Fruit fly (Drosophila melanogaster): ENCODE results near the gene CG9519.

CG9519 gene

dm6 chrX:14885554-14885953 lies 29.4 kb upstream of the CG9519 start:
- TF ChIP-seq EcR (GFP tag; optimal IDR thresholded peaks at IDR 0.05) (no peak), CG34367 (tag; optimal IDR thresholded peaks at IDR 0.05) (no peak), CG8159 (tag; optimal IDR thresholded peaks at IDR 0.05) (no peak), D1 (tag; optimal IDR thresholded peaks at IDR 0.05) (no peak), CG4496 (GFP tag; IDR thresholded peaks at IDR 0.05) (no peak), CG10348 (GFP tag; IDR thresholded peaks at IDR 0.05) (no peak), CG12605 (GFP tag; IDR thresholded peaks at IDR 0.05) (no peak), CG14655 (GFP tag; optimal IDR thresholded peaks at IDR 0.05) (no peak), CG17806 (tag; optimal IDR thresholded peaks at IDR 0.05) (no peak), fd96Ca (GFP tag; IDR thresholded peaks at IDR 0.05) (no peak), CG8301 (tag; optimal IDR thresholded peaks at IDR 0.05) (no peak), gl (tag; optimal IDR thresholded peaks at IDR 0.05) (no peak), CG32121 (GFP tag; IDR thresholded peaks at IDR 0.05) (no peak), rn (GFP tag; IDR thresholded peaks at IDR 0.05) (no peak), Ets98B (GFP tag; IDR thresholded peaks at IDR 0.05) (no peak), Pif1A (GFP tag; optimal IDR thresholded peaks at IDR 0.05) (no peak), CG9948 (tag; optimal IDR thresholded peaks at IDR 0.05) (no peak), CG15710 (tag; optimal IDR thresholded peaks at IDR 0.05) (no peak), Pif1B (GFP tag; optimal IDR thresholded peaks at IDR 0.05) (no peak)

dm6 chrX:14883993-14884392 lies 27.8 kb upstream of the CG9519 start:
- TF ChIP-seq Ets98B (GFP tag; IDR thresholded peaks at IDR 0.05) = no peak
- no peak for TF ChIP-seq fd96Ca (GFP tag; IDR thresholded peaks at IDR 0.05)

dm6 chrX:14882536-14883118 lies 26.5 kb upstream of the CG9519 start, which contains the start of the genes CG45064 and CG45065:
Gene CG45064 (minus strand): TSS chrX:14882586.
Gene CG45065 (minus strand): TSS chrX:14882586.
- TF ChIP-seq Pif1A (GFP tag; optimal IDR thresholded peaks at IDR 0.05) (peak; percentile 89), CG8301 (tag; optimal IDR thresholded peaks at IDR 0.05) (peak; percentile 73), rn (GFP tag; IDR thresholded peaks at IDR 0.05) (peak; percentile 71), CG14655 (GFP tag; optimal IDR thresholded peaks at IDR 0.05) (peak; percentile 56), CG9948 (tag; optimal IDR thresholded peaks at IDR 0.05) (peak; percentile 68), EcR (GFP tag; optimal IDR thresholded peaks at IDR 0.05) (no peak), CG8159 (tag; optimal IDR thresholded peaks at IDR 0.05) (peak; percentile 67), CG10348 (GFP tag; IDR thresholded peaks at IDR 0.05) (0 out of 2 replicates have a peak, but pooled peaks have one; percentile 38), Snoo (tag; optimal IDR thresholded peaks at IDR 0.05) (peak; percentile 54), CG15710 (tag; optimal IDR thresholded peaks at IDR 0.05) (peak; percentile 61), Ets98B (GFP tag; IDR thresholded peaks at IDR 0.05) (peak; percentile 93), CG4496 (GFP tag; IDR thresholded peaks at IDR 0.05) (peak; percentile 92), gl (tag; optimal IDR thresholded peaks at IDR 0.05) (no peak), fd96Ca (GFP tag; IDR thresholded peaks at IDR 0.05) (peak; percentile 87), CG12605 (GFP tag; IDR thresholded peaks at IDR 0.05) (peak; percentile 82), CG34367 (tag; optimal IDR thresholded peaks at IDR 0.05) (peak; percentile 37), CG32121 (GFP tag; IDR thresholded peaks at IDR 0.05) (peak; percentile 91), D1 (tag; optimal IDR thresholded peaks at IDR 0.05) (no peak), CG17806 (tag; optimal IDR thresholded peaks at IDR 0.05) (peak; percentile 70), CG13204 (GFP tag; optimal IDR thresholded peaks at IDR 0.05) (no peak), Pif1B (GFP tag; optimal IDR thresholded peaks at IDR 0.05) (peak; percentile 85)

dm6 chrX:14878917-14879316 lies 22.8 kb upstream of the CG9519 start:
- TF ChIP-seq gl (tag; optimal IDR thresholded peaks at IDR 0.05) (no peak), CG8301 (tag; optimal IDR thresholded peaks at IDR 0.05) (no peak), CG32121 (GFP tag; IDR thresholded peaks at IDR 0.05) (no peak), CG9948 (tag; optimal IDR thresholded peaks at IDR 0.05) (no peak), Pif1A (GFP tag; optimal IDR thresholded peaks at IDR 0.05) (no peak), EcR (GFP tag; optimal IDR thresholded peaks at IDR 0.05) (no peak), CG15710 (tag; optimal IDR thresholded peaks at IDR 0.05) (no peak), Ets98B (GFP tag; IDR thresholded peaks at IDR 0.05) (no peak), CG10348 (GFP tag; IDR thresholded peaks at IDR 0.05) (no peak), CG8159 (tag; optimal IDR thresholded peaks at IDR 0.05) (no peak), Pif1B (GFP tag; optimal IDR thresholded peaks at IDR 0.05) (no peak), Snoo (tag; optimal IDR thresholded peaks at IDR 0.05) (no peak), CG12605 (GFP tag; IDR thresholded peaks at IDR 0.05) (no peak), CG4496 (GFP tag; IDR thresholded peaks at IDR 0.05) (no peak), D1 (tag; optimal IDR thresholded peaks at IDR 0.05) (no peak), fd96Ca (GFP tag; IDR thresholded peaks at IDR 0.05) (no peak), CG14655 (GFP tag; optimal IDR thresholded peaks at IDR 0.05) (no peak)

dm6 chrX:14871028-14871427 lies 14.9 kb upstream of the CG9519 start, which contains the start of gene CG9518:
Gene CG9518 (minus strand): TSS chrX:14871181.
- TF ChIP-seq EcR (GFP tag; optimal IDR thresholded peaks at IDR 0.05) (peak; percentile 13), D1 (tag; optimal IDR thresholded peaks at IDR 0.05) (no peak), CG9948 (tag; optimal IDR thresholded peaks at IDR 0.05) (no peak)

dm6 chrX:14868414-14868813 lies 12.3 kb upstream of the CG9519 start:
- TF ChIP-seq Pif1B (GFP tag; optimal IDR thresholded peaks at IDR 0.05) (no peak), CG8159 (tag; optimal IDR thresholded peaks at IDR 0.05) (no peak), CG9948 (tag; optimal IDR thresholded peaks at IDR 0.05) (no peak), EcR (GFP tag; optimal IDR thresholded peaks at IDR 0.05) (no peak), Ets98B (GFP tag; IDR thresholded peaks at IDR 0.05) (peak; percentile 45; the same call in 1 of the 2 replicates), Snoo (tag; optimal IDR thresholded peaks at IDR 0.05) (no peak), gl (tag; optimal IDR thresholded peaks at IDR 0.05) (no peak), rn (GFP tag; IDR thresholded peaks at IDR 0.05) (no peak), CG4496 (GFP tag; IDR thresholded peaks at IDR 0.05) (peak; percentile 60; the same call in 1 of the 3 replicates)
